Fruit fly (Drosophila melanogaster) whole organism, embryonic: Measurements from ENCODE around the gene Obp73a.

Experiments used
- ATbp ChIP-seq: fragments of 200-800 bp; sonication (Bioruptor generic); optimal IDR thresholded peaks from 2 replicates; lab custom pipeline; 2017; ENCODE audit warnings: missing biosample characterization, mild to moderate bottlenecking, missing genetic modification characterization, missing genetic modification reagents
- Antp ChIP-seq: fragments of 200-800 bp; sonication (Bioruptor generic); optimal IDR thresholded peaks from 3 replicates; lab custom pipeline; 2016; ENCODE audit warnings: missing biosample characterization, missing genetic modification characterization
- BEAF-32 ChIP-seq: fragments of 200-800 bp; sonication (Bioruptor generic); optimal IDR thresholded peaks from 3 replicates; lab custom pipeline; 2017; ENCODE audit warnings: missing biosample characterization, missing genetic modification characterization, mild to moderate bottlenecking, moderate library complexity, missing genetic modification reagents
- CG10543 ChIP-seq: fragments of 200-800 bp; sonication (Bioruptor generic); optimal IDR thresholded peaks from 3 replicates; lab custom pipeline; 2017; ENCODE audit warnings: missing biosample characterization, mild to moderate bottlenecking, missing genetic modification characterization, moderate library complexity
- CG11093 ChIP-seq: fragments of 200-800 bp; sonication (Bioruptor generic); IDR thresholded peaks from 3 replicates; pipeline ENCODE4 v1.3.6; 2022; ENCODE audit warnings: missing biosample characterization, missing genetic modification characterization
- CG11560 ChIP-seq: fragments of 200-800 bp; sonication (Bioruptor generic); IDR thresholded peaks from 3 replicates; pipeline ENCODE4 v1.3.6; 2022; ENCODE audit warnings: missing biosample characterization, missing genetic modification characterization
- CG12659 ChIP-seq: fragments of 200-800 bp; sonication (Bioruptor generic); optimal IDR thresholded peaks from 3 replicates; lab custom pipeline; 2017; ENCODE audit warnings: mild to moderate bottlenecking, missing biosample characterization, missing genetic modification reagents, missing genetic modification characterization
- CG12744 ChIP-seq: fragments of 200-800 bp; sonication (Bioruptor generic); optimal IDR thresholded peaks from 2 replicates; lab custom pipeline; 2016; ENCODE audit warnings: missing biosample characterization, missing genetic modification characterization
- CG14710 ChIP-seq: fragments of 200-800 bp; sonication (Bioruptor generic); optimal IDR thresholded peaks from 3 replicates; lab custom pipeline; 2019; ENCODE audit warnings: missing biosample characterization, mild to moderate bottlenecking, missing genetic modification characterization, moderate library complexity
- CG15073 ChIP-seq: fragments of 200-800 bp; sonication (Bioruptor generic); optimal IDR thresholded peaks from 2 replicates; lab custom pipeline; 2016; ENCODE audit warnings: missing biosample characterization, missing genetic modification characterization
- CG1529 ChIP-seq: fragments of 200-800 bp; sonication (Bioruptor generic); optimal IDR thresholded peaks from 3 replicates; lab custom pipeline; 2018; ENCODE audit warnings: missing biosample characterization, missing genetic modification characterization
- CG16815 ChIP-seq: fragments of 200-800 bp; sonication (Bioruptor generic); optimal IDR thresholded peaks from 3 replicates; lab custom pipeline; 2017; ENCODE audit warnings: missing biosample characterization, mild to moderate bottlenecking, missing genetic modification characterization
- CG1832 ChIP-seq: fragments of 200-800 bp; sonication (Bioruptor generic); optimal IDR thresholded peaks from 2 replicates; lab custom pipeline; 2017; ENCODE audit warnings: missing biosample characterization, mild to moderate bottlenecking, missing genetic modification characterization, inconsistent platforms
- CG2199 ChIP-seq: fragments of 200-800 bp; sonication (Bioruptor generic); IDR thresholded peaks from 3 replicates; pipeline ENCODE4 v1.3.6; 2022; ENCODE audit warnings: missing biosample characterization, missing genetic modification characterization
- CG2678 ChIP-seq: fragments of 200-800 bp; sonication (Bioruptor generic); optimal IDR thresholded peaks from 3 replicates; lab custom pipeline; 2019; ENCODE audit warnings: missing biosample characterization, mild to moderate bottlenecking, missing genetic modification characterization, moderate library complexity
- CG2875 ChIP-seq: fragments of 200-800 bp; sonication (Bioruptor generic); optimal IDR thresholded peaks from 2 replicates; lab custom pipeline; 2017; ENCODE audit warnings: missing biosample characterization, mild to moderate bottlenecking, missing genetic modification characterization, missing genetic modification reagents
- CG30020 ChIP-seq: fragments of 200-800 bp; optimal IDR thresholded peaks from 2 replicates; lab custom pipeline; 2019; ENCODE audit warnings: missing biosample characterization, mild to moderate bottlenecking, missing genetic modification characterization, moderate library complexity
- CG4820 ChIP-seq: fragments of 200-800 bp; sonication (Bioruptor generic); optimal IDR thresholded peaks from 3 replicates; lab custom pipeline; 2016; ENCODE audit warnings: missing biosample characterization, missing genetic modification characterization
- CG7556 ChIP-seq: fragments of 200-800 bp; sonication (Bioruptor generic); optimal IDR thresholded peaks from 2 replicates; lab custom pipeline; 2017; ENCODE audit warnings: missing biosample characterization, mild to moderate bottlenecking, missing genetic modification characterization
- CG9797 ChIP-seq: fragments of 200-800 bp; sonication (Bioruptor generic); optimal IDR thresholded peaks from 3 replicates; lab custom pipeline; 2018; ENCODE audit warnings: missing biosample characterization, mild to moderate bottlenecking, missing genetic modification characterization
- D19B ChIP-seq: fragments of 200-800 bp; sonication (Bioruptor generic); optimal IDR thresholded peaks from 2 replicates; lab custom pipeline; 2017; ENCODE audit warnings: missing biosample characterization, mild to moderate bottlenecking, missing genetic modification characterization
- Fer1 ChIP-seq: fragments of 200-800 bp; sonication (Bioruptor generic); optimal IDR thresholded peaks from 2 replicates; lab custom pipeline; 2017; ENCODE audit warnings: missing biosample characterization, mild to moderate bottlenecking, missing genetic modification characterization
- H2.0 ChIP-seq: fragments of 200-800 bp; sonication (Bioruptor generic); IDR thresholded peaks from 2 replicates; pipeline ENCODE4 v1.3.6; 2022; ENCODE audit warnings: missing biosample characterization, missing genetic modification characterization
- HmgZ ChIP-seq: fragments of 200-800 bp; sonication (Bioruptor generic); optimal IDR thresholded peaks from 2 replicates; lab custom pipeline; 2018; ENCODE audit warnings: missing biosample characterization, mild to moderate bottlenecking, missing genetic modification characterization
- Hr51 ChIP-seq, 2 experiments: fragments of 200-800 bp; sonication (Bioruptor generic); optimal IDR thresholded peaks; 2 replicates in 1 of 2; 3 replicates in 1 of 2; lab custom pipeline; 2016 to 2018; ENCODE audit warnings: missing biosample characterization in 2 of 2, missing genetic modification characterization in 2 of 2, mild to moderate bottlenecking in 1 of 2, moderate library complexity in 1 of 2
- Hr78 ChIP-seq, 2 experiments: fragments of 200-800 bp in 1 of 2; fragments of >200 bp in 1 of 2; sonication (Bioruptor generic) in 1 of 2; optimal IDR thresholded peaks; 2 replicates each; lab custom pipeline; 2017 to 2019; ENCODE audit warnings: missing biosample characterization in 2 of 2, missing genetic modification characterization in 2 of 2, mild to moderate bottlenecking in 1 of 2, moderate library complexity in 1 of 2
- NC2α ChIP-seq: fragments of 200-800 bp; sonication (Bioruptor generic); optimal IDR thresholded peaks from 2 replicates; lab custom pipeline; 2016; ENCODE audit warnings: missing biosample characterization, missing genetic modification characterization
- PHDP ChIP-seq: fragments of 200-800 bp; sonication (Bioruptor generic); optimal IDR thresholded peaks from 3 replicates; lab custom pipeline; 2018; ENCODE audit warnings: missing biosample characterization, mild to moderate bottlenecking, missing genetic modification characterization, moderate library complexity
- Vsx1 ChIP-seq: fragments of 200-800 bp; sonication (Bioruptor generic); optimal IDR thresholded peaks from 2 replicates; lab custom pipeline; 2017; ENCODE audit warnings: missing biosample characterization, mild to moderate bottlenecking, missing genetic modification characterization, missing genetic modification reagents
- Xbp1 ChIP-seq: fragments of 200-800 bp; sonication (Bioruptor generic); optimal IDR thresholded peaks from 3 replicates; lab custom pipeline; 2016; ENCODE audit warnings: missing biosample characterization, mild to moderate bottlenecking, missing genetic modification characterization
- aop ChIP-seq: fragments of 200-800 bp; sonication (Bioruptor generic); IDR thresholded peaks from 2 replicates; pipeline ENCODE4 v1.3.6; 2022; ENCODE audit warnings: missing biosample characterization, missing genetic modification characterization
- caup ChIP-seq: fragments of 200-800 bp; sonication (Bioruptor generic); optimal IDR thresholded peaks from 3 replicates; lab custom pipeline; 2017; ENCODE audit warnings: missing biosample characterization, mild to moderate bottlenecking, missing genetic modification characterization, moderate library complexity; ENCODE audit not compliant: severe bottlenecking
- dmrt11E ChIP-seq: fragments of 200-800 bp; sonication (Bioruptor generic); optimal IDR thresholded peaks from 3 replicates; lab custom pipeline; 2018; ENCODE audit warnings: missing biosample characterization, mild to moderate bottlenecking, missing genetic modification characterization, moderate library complexity
- h ChIP-seq: fragments of >200 bp; optimal IDR thresholded peaks from 2 replicates; lab custom pipeline; 2017
- hbn ChIP-seq: fragments of 200-800 bp; sonication (Bioruptor generic); IDR thresholded peaks from 2 replicates; pipeline ENCODE4 v1.3.6; 2022; ENCODE audit warnings: missing biosample characterization, missing genetic modification characterization; ENCODE audit not compliant: partially characterized antibody
- ind ChIP-seq: fragments of 200-800 bp; sonication (Bioruptor generic); optimal IDR thresholded peaks from 3 replicates; lab custom pipeline; 2016; ENCODE audit warnings: missing biosample characterization, missing genetic modification characterization
- kah ChIP-seq: fragments of 200-800 bp; sonication (Bioruptor generic); optimal IDR thresholded peaks from 2 replicates; lab custom pipeline; 2018; ENCODE audit warnings: missing biosample characterization, mild to moderate bottlenecking, missing genetic modification characterization
- kni ChIP-seq: fragments of 200-800 bp; sonication (Bioruptor generic); optimal IDR thresholded peaks from 3 replicates; lab custom pipeline; 2017; ENCODE audit warnings: mild to moderate bottlenecking, missing biosample characterization, missing genetic modification reagents, missing genetic modification characterization
- luna ChIP-seq: fragments of 200-800 bp; sonication (Bioruptor generic); optimal IDR thresholded peaks from 2 replicates; lab custom pipeline; 2016; ENCODE audit warnings: missing biosample characterization, missing genetic modification characterization
- pfk ChIP-seq: fragments of 200-800 bp; sonication (Bioruptor generic); optimal IDR thresholded peaks from 2 replicates; lab custom pipeline; 2018; ENCODE audit warnings: missing biosample characterization, mild to moderate bottlenecking, missing genetic modification characterization, moderate library complexity
- psq ChIP-seq: fragments of 200-800 bp; sonication (Bioruptor generic); optimal IDR thresholded peaks from 2 replicates; lab custom pipeline; 2017; ENCODE audit warnings: missing biosample characterization, missing genetic modification characterization
- run ChIP-seq: fragments of 200-800 bp; sonication (Bioruptor generic); optimal IDR thresholded peaks from 3 replicates; lab custom pipeline; 2018; ENCODE audit warnings: missing biosample characterization, mild to moderate bottlenecking, missing genetic modification characterization
- sens-2 ChIP-seq: fragments of 200-800 bp; sonication (Bioruptor generic); IDR thresholded peaks from 2 replicates; pipeline ENCODE4 v1.3.6; 2022; ENCODE audit warnings: missing biosample characterization, missing genetic modification characterization
- sna ChIP-seq: fragments of 200-800 bp; sonication (Bioruptor generic); IDR thresholded peaks from 2 replicates; pipeline ENCODE4 v1.3.6; 2022; ENCODE audit warnings: missing biosample characterization, missing genetic modification characterization; ENCODE audit not compliant: partially characterized antibody
- sob ChIP-seq: fragments of 200-800 bp; sonication (Bioruptor generic); IDR thresholded peaks from 2 replicates; pipeline ENCODE4 v1.3.6; 2022; ENCODE audit warnings: missing biosample characterization, missing genetic modification characterization
- ssp ChIP-seq: fragments of 200-800 bp; sonication (Bioruptor generic); IDR thresholded peaks from 2 replicates; pipeline ENCODE4 v1.3.6; 2022; ENCODE audit warnings: missing biosample characterization, missing genetic modification characterization
- stwl ChIP-seq: fragments of 200-800 bp; sonication (Bioruptor generic); optimal IDR thresholded peaks from 3 replicates; lab custom pipeline; 2018; ENCODE audit warnings: missing biosample characterization, mild to moderate bottlenecking, missing genetic modification characterization, moderate library complexity
- twi ChIP-seq: fragments of 200-800 bp; optimal IDR thresholded peaks from 2 replicates; lab custom pipeline; 2019; ENCODE audit warnings: missing biosample characterization, mild to moderate bottlenecking, missing genetic modification characterization, moderate library complexity
- yki ChIP-seq: fragments of >200 bp; optimal IDR thresholded peaks from 3 replicates; lab custom pipeline; 2018

The Obp73a gene

dm6 chr3L:17004218-17004759, 60.1 kb downstream of the Obp73a start (continued):
- peak; percentile 57 for TF ChIP-seq kah (GFP tag; lab: Kevin White, UChicago)
- TF ChIP-seq CG12744 (GFP tag; lab: Kevin White, UChicago) = peak; percentile 65
- no peak for TF ChIP-seq sna
- TF ChIP-seq CG7556 (GFP tag; lab: Kevin White, UChicago) = peak; percentile 93
- no peak for TF ChIP-seq yki (lab: Kevin White, UChicago)
- peak; percentile 28 for TF ChIP-seq CG1832 (GFP tag; lab: Kevin White, UChicago)
- peak; percentile 81 for TF ChIP-seq caup (GFP tag; lab: Kevin White, UChicago)
- TF ChIP-seq psq = no peak
- TF ChIP-seq CG16815 = peak; percentile 73
- TF ChIP-seq CG4820 (GFP tag; lab: Kevin White, UChicago) = peak; percentile 81
- peak; percentile 90 for TF ChIP-seq CG12659 (GFP tag; lab: Kevin White, UChicago)
- no peak for TF ChIP-seq hbn
- peak; percentile 18 for TF ChIP-seq CG9797 (GFP tag; lab: Kevin White, UChicago)
- TF ChIP-seq kni = no peak
- peak; percentile 86 for TF ChIP-seq CG11093 (GFP tag; lab: Robert Waterston, UW)
- TF ChIP-seq Xbp1 = peak; percentile 84
- peak; percentile 37 for TF ChIP-seq NC2α
- TF ChIP-seq CG30020 (tag; lab: Kevin White, UChicago) = peak; percentile 55
- TF ChIP-seq CG15073 (GFP tag; lab: Kevin White, UChicago) = peak; percentile 35
- no peak for TF ChIP-seq pfk (GFP tag; lab: Kevin White, UChicago)
- TF ChIP-seq luna (GFP tag; lab: Kevin White, UChicago) = peak; percentile 76
- TF ChIP-seq D19B (GFP tag; lab: Kevin White, UChicago) = peak; percentile 72
- peak; percentile 70 for TF ChIP-seq ATbp (GFP tag; lab: Kevin White, UChicago)
- TF ChIP-seq Hr78 (GFP tag; optimal IDR thresholded peaks at IDR 0.05; lab: Kevin White, UChicago) = peak in 1 of 2 experiments; percentile 58
- TF ChIP-seq sens-2 (GFP tag; lab: Robert Waterston, UW) = peak; percentile 57; the same call in 1 of the 2 replicates
- peak; percentile 87 for TF ChIP-seq Fer1 (GFP tag; lab: Kevin White, UChicago)
- TF ChIP-seq CG2678 (tag; lab: Kevin White, UChicago) = peak; percentile 88
- peak; percentile 92 for TF ChIP-seq Antp (GFP tag; lab: Kevin White, UChicago)
- TF ChIP-seq CG2875 = peak; percentile 54
- TF ChIP-seq sob (GFP tag; lab: Robert Waterston, UW) = peak; percentile 70
- TF ChIP-seq CG2199 (GFP tag; lab: Robert Waterston, UW) = no peak; the same call in 2 of the 3 replicates
- peak; percentile 90 for TF ChIP-seq PHDP (tag; lab: Kevin White, UChicago)
- peak; percentile 82 to 95 for TF ChIP-seq Hr51 (GFP tag; optimal IDR thresholded peaks at IDR 0.05; lab: Kevin White, UChicago)
- TF ChIP-seq CG14710 (tag; lab: Kevin White, UChicago) = peak; percentile 63
- TF ChIP-seq CG11560 (tag; lab: Robert Waterston, UW) = peak; percentile 72
- TF ChIP-seq CG1529 (GFP tag; lab: Kevin White, UChicago) = peak; percentile 70
- TF ChIP-seq stwl (tag; lab: Kevin White, UChicago) = no peak
- TF ChIP-seq ssp = peak; percentile 77
- TF ChIP-seq twi = peak; percentile 67
- TF ChIP-seq run (tag; lab: Kevin White, UChicago) = peak; percentile 81
- peak; percentile 80 for TF ChIP-seq HmgZ (tag; lab: Kevin White, UChicago)
- peak; percentile 85 for TF ChIP-seq ind (GFP tag; lab: Kevin White, UChicago)
- TF ChIP-seq CG10543 (GFP tag; lab: Kevin White, UChicago) = peak; percentile 67
- TF ChIP-seq H2.0 (GFP tag; lab: Robert Waterston, UW) = peak; percentile 68
- TF ChIP-seq aop (GFP tag; lab: Robert Waterston, UW) = no peak
- TF ChIP-seq BEAF-32 (GFP tag; lab: Kevin White, UChicago) = no peak
- TF ChIP-seq dmrt11E = peak; percentile 63
- no peak for TF ChIP-seq h (lab: Kevin White, UChicago)
- peak; percentile 58 for TF ChIP-seq Vsx1 (GFP tag; lab: Kevin White, UChicago)
